Fruit fly (Drosophila melanogaster) whole organism, embryonic: ENCODE results near the gene CG18675.

Experiments used
- Asciz ChIP-seq: fragments of 200-800 bp; sonication (Bioruptor generic); optimal IDR thresholded peaks from 2 replicates; lab custom pipeline; 2017; ENCODE audit warnings: missing biosample characterization, mild to moderate bottlenecking, missing genetic modification characterization, missing genetic modification reagents
- Bteb2 ChIP-seq: fragments of 200-800 bp; sonication (Bioruptor generic); optimal IDR thresholded peaks from 2 replicates; lab custom pipeline; 2016; ENCODE audit warnings: missing biosample characterization, missing genetic modification characterization
- CG10979 ChIP-seq: fragments of 200-800 bp; sonication (Bioruptor generic); optimal IDR thresholded peaks from 2 replicates; lab custom pipeline; 2018; ENCODE audit warnings: missing biosample characterization, mild to moderate bottlenecking, missing genetic modification characterization, moderate library complexity
- CG11398 ChIP-seq: fragments of 200-800 bp; sonication (Bioruptor generic); optimal IDR thresholded peaks from 2 replicates; lab custom pipeline; 2016; ENCODE audit warnings: missing biosample characterization, missing genetic modification characterization
- CG11456 ChIP-seq: fragments of 200-800 bp; sonication (Bioruptor generic); IDR thresholded peaks from 3 replicates; pipeline ENCODE4 v1.3.6; 2022; ENCODE audit warnings: missing biosample characterization, missing genetic modification characterization
- CG13123 ChIP-seq: fragments of 200-800 bp; sonication (Bioruptor generic); optimal IDR thresholded peaks from 2 replicates; lab custom pipeline; 2016; ENCODE audit warnings: missing biosample characterization, missing genetic modification characterization
- CG1603 ChIP-seq: fragments of 200-800 bp; sonication (Bioruptor generic); optimal IDR thresholded peaks from 2 replicates; lab custom pipeline; 2019; ENCODE audit warnings: missing biosample characterization, mild to moderate bottlenecking, missing genetic modification characterization, moderate library complexity
- CG1647 ChIP-seq: fragments of 200-800 bp; sonication (Bioruptor generic); optimal IDR thresholded peaks from 3 replicates; lab custom pipeline; 2016; ENCODE audit warnings: missing biosample characterization, missing genetic modification characterization
- CG17186 ChIP-seq: fragments of 200-800 bp; sonication (Bioruptor generic); optimal IDR thresholded peaks from 3 replicates; lab custom pipeline; 2017; ENCODE audit warnings: missing biosample characterization, missing genetic modification reagents, missing genetic modification characterization
- CG17802 ChIP-seq: fragments of 200-800 bp; sonication (Bioruptor generic); optimal IDR thresholded peaks from 2 replicates; lab custom pipeline; 2018; ENCODE audit warnings: missing biosample characterization, mild to moderate bottlenecking, missing genetic modification characterization, moderate library complexity
- CG17912 ChIP-seq: fragments of 200-800 bp; sonication (Bioruptor generic); optimal IDR thresholded peaks from 2 replicates; lab custom pipeline; 2018; ENCODE audit warnings: missing biosample characterization, mild to moderate bottlenecking, missing genetic modification characterization
- CG18262 ChIP-seq: fragments of 200-800 bp; optimal IDR thresholded peaks from 3 replicates; lab custom pipeline; 2019; ENCODE audit warnings: missing biosample characterization, mild to moderate bottlenecking, missing genetic modification characterization, moderate library complexity
- CG2129 ChIP-seq: fragments of 200-800 bp; sonication (Bioruptor generic); IDR thresholded peaks from 2 replicates; pipeline ENCODE4 v1.3.6; 2022; ENCODE audit warnings: missing biosample characterization, missing genetic modification characterization; ENCODE audit not compliant: partially characterized antibody
- CG2678 ChIP-seq: fragments of 200-800 bp; sonication (Bioruptor generic); optimal IDR thresholded peaks from 3 replicates; lab custom pipeline; 2019; ENCODE audit warnings: missing biosample characterization, mild to moderate bottlenecking, missing genetic modification characterization, moderate library complexity
- CG31224 ChIP-seq: fragments of 200-800 bp; sonication (Bioruptor generic); IDR thresholded peaks from 2 replicates; pipeline ENCODE4 v1.3.6; 2022; ENCODE audit warnings: missing biosample characterization, missing genetic modification characterization
- CG31365 ChIP-seq: fragments of 200-800 bp; sonication (Bioruptor generic); optimal IDR thresholded peaks from 2 replicates; lab custom pipeline; 2018; ENCODE audit warnings: missing biosample characterization, mild to moderate bottlenecking, missing genetic modification characterization
- CG9609 ChIP-seq: fragments of 200-800 bp; sonication (Bioruptor generic); optimal IDR thresholded peaks from 3 replicates; lab custom pipeline; 2016; ENCODE audit warnings: missing biosample characterization, missing genetic modification characterization
- CG9817 ChIP-seq: fragments of 200-800 bp; sonication (Bioruptor generic); optimal IDR thresholded peaks from 2 replicates; lab custom pipeline; 2018; ENCODE audit warnings: missing biosample characterization, mild to moderate bottlenecking, missing genetic modification characterization, moderate library complexity
- CrebB ChIP-seq: fragments of 200-800 bp; sonication (Bioruptor generic); optimal IDR thresholded peaks from 3 replicates; lab custom pipeline; 2018; ENCODE audit warnings: missing biosample characterization, mild to moderate bottlenecking, missing genetic modification characterization
- Dp ChIP-seq: fragments of 200-800 bp; sonication (Bioruptor generic); optimal IDR thresholded peaks from 2 replicates; lab custom pipeline; 2018; ENCODE audit warnings: missing biosample characterization, mild to moderate bottlenecking, missing genetic modification characterization, moderate library complexity
- Gug ChIP-seq: fragments of 200-800 bp; sonication (Bioruptor generic); IDR thresholded peaks from 4 replicates; pipeline ENCODE4 v1.3.6; 2022; ENCODE audit warnings: missing biosample characterization, missing genetic modification characterization
- H15 ChIP-seq: fragments of 200-800 bp; sonication (Bioruptor generic); IDR thresholded peaks from 3 replicates; pipeline ENCODE4 v1.3.6; 2022; ENCODE audit warnings: missing biosample characterization, missing genetic modification characterization
- HLHmδ ChIP-seq: fragments of 200-800 bp; sonication (Bioruptor generic); optimal IDR thresholded peaks from 2 replicates; lab custom pipeline; 2018; ENCODE audit warnings: missing biosample characterization, mild to moderate bottlenecking, missing genetic modification characterization, moderate library complexity
- HmgZ ChIP-seq: fragments of 200-800 bp; sonication (Bioruptor generic); optimal IDR thresholded peaks from 2 replicates; lab custom pipeline; 2018; ENCODE audit warnings: missing biosample characterization, mild to moderate bottlenecking, missing genetic modification characterization
- Hr39 ChIP-seq: fragments of >200 bp; optimal IDR thresholded peaks from 2 replicates; lab custom pipeline; 2017
- Hr51 ChIP-seq, 2 experiments: fragments of 200-800 bp; sonication (Bioruptor generic); optimal IDR thresholded peaks; 2 replicates in 1 of 2; 3 replicates in 1 of 2; lab custom pipeline; 2016 to 2018; ENCODE audit warnings: missing biosample characterization in 2 of 2, missing genetic modification characterization in 2 of 2, mild to moderate bottlenecking in 1 of 2, moderate library complexity in 1 of 2
- Hsf ChIP-seq: fragments of 200-800 bp; sonication (Bioruptor generic); optimal IDR thresholded peaks from 3 replicates; lab custom pipeline; 2016; ENCODE audit warnings: missing biosample characterization, missing genetic modification characterization
- Jarid2 ChIP-seq: fragments of 200-800 bp; sonication (Bioruptor generic); optimal IDR thresholded peaks from 3 replicates; lab custom pipeline; 2017; ENCODE audit warnings: mild to moderate bottlenecking, missing biosample characterization, missing genetic modification reagents, missing genetic modification characterization
- MTF-1 ChIP-seq: fragments of 200-800 bp; sonication (Bioruptor generic); optimal IDR thresholded peaks from 2 replicates; lab custom pipeline; 2018; ENCODE audit warnings: missing biosample characterization, mild to moderate bottlenecking, missing genetic modification characterization, borderline replicate concordance
- Mes4 ChIP-seq: fragments of 200-800 bp; sonication (Bioruptor generic); optimal IDR thresholded peaks from 2 replicates; lab custom pipeline; 2016; ENCODE audit warnings: missing biosample characterization, missing genetic modification characterization
- Mrtf ChIP-seq: fragments of 200-800 bp; sonication (Bioruptor generic); IDR thresholded peaks from 3 replicates; pipeline ENCODE4 v1.3.6; 2022; ENCODE audit warnings: missing biosample characterization, missing genetic modification characterization
- Opbp ChIP-seq: fragments of 200-800 bp; sonication (Bioruptor generic); IDR thresholded peaks from 3 replicates; pipeline ENCODE4 v1.3.6; 2022; ENCODE audit warnings: missing biosample characterization, missing genetic modification characterization; ENCODE audit not compliant: partially characterized antibody
- Ssrp ChIP-seq: fragments of 200-800 bp; sonication (Bioruptor generic); optimal IDR thresholded peaks from 2 replicates; lab custom pipeline; 2018; ENCODE audit warnings: missing biosample characterization, mild to moderate bottlenecking, missing genetic modification characterization, moderate library complexity
- bcd ChIP-seq: fragments of 200-800 bp; sonication (Bioruptor generic); optimal IDR thresholded peaks from 2 replicates; lab custom pipeline; 2017; ENCODE audit warnings: missing biosample characterization, mild to moderate bottlenecking, missing genetic modification characterization
- bigmax ChIP-seq: fragments of 200-800 bp; sonication (Bioruptor generic); optimal IDR thresholded peaks from 2 replicates; lab custom pipeline; 2018; ENCODE audit warnings: missing biosample characterization, mild to moderate bottlenecking, missing genetic modification characterization
- chn ChIP-seq: fragments of 200-800 bp; sonication (Bioruptor generic); optimal IDR thresholded peaks from 2 replicates; lab custom pipeline; 2016; ENCODE audit warnings: missing biosample characterization, missing genetic modification characterization
- cwo ChIP-seq: fragments of 200-800 bp; sonication (Bioruptor generic); optimal IDR thresholded peaks from 3 replicates; lab custom pipeline; 2017; ENCODE audit warnings: missing biosample characterization, missing genetic modification characterization, mild to moderate bottlenecking, moderate library complexity, missing genetic modification reagents
- emc ChIP-seq: fragments of 200-800 bp; sonication (Bioruptor generic); optimal IDR thresholded peaks from 2 replicates; lab custom pipeline; 2016; ENCODE audit warnings: missing biosample characterization, missing genetic modification characterization
- gfzf ChIP-seq: fragments of 200-800 bp; sonication (Bioruptor generic); optimal IDR thresholded peaks from 2 replicates; lab custom pipeline; 2016; ENCODE audit warnings: missing biosample characterization, mild to moderate bottlenecking, missing genetic modification characterization, moderate library complexity
- grn ChIP-seq: fragments of 200-800 bp; sonication (Bioruptor generic); optimal IDR thresholded peaks from 3 replicates; lab custom pipeline; 2017; ENCODE audit warnings: missing biosample characterization, missing genetic modification characterization
- mld ChIP-seq: fragments of 200-800 bp; sonication (Bioruptor generic); IDR thresholded peaks from 3 replicates; pipeline ENCODE4 v1.3.6; 2022; ENCODE audit warnings: missing biosample characterization, missing genetic modification characterization; ENCODE audit not compliant: partially characterized antibody
- peb ChIP-seq: fragments of 200-800 bp; sonication (Bioruptor generic); IDR thresholded peaks from 2 replicates; pipeline ENCODE4 v1.3.6; 2022; ENCODE audit warnings: missing biosample characterization, missing genetic modification characterization
- rib ChIP-seq: fragments of 200-800 bp; sonication (Bioruptor generic); IDR thresholded peaks from 2 replicates; pipeline ENCODE4 v1.3.6; 2022; ENCODE audit warnings: missing biosample characterization, missing genetic modification characterization
- seq ChIP-seq: fragments of 200-800 bp; sonication (Bioruptor generic); IDR thresholded peaks from 2 replicates; pipeline ENCODE4 v1.3.6; 2022; ENCODE audit warnings: missing biosample characterization, missing genetic modification characterization
- sim ChIP-seq: fragments of 200-800 bp; sonication (Bioruptor generic); IDR thresholded peaks from 2 replicates; pipeline ENCODE4 v1.3.6; 2022; ENCODE audit warnings: missing biosample characterization, missing genetic modification characterization
- sr ChIP-seq: fragments of 200-800 bp; sonication (Bioruptor generic); IDR thresholded peaks from 3 replicates; pipeline ENCODE4 v1.3.6; 2022; ENCODE audit warnings: missing biosample characterization, missing genetic modification characterization
- tna ChIP-seq: fragments of 200-800 bp; sonication (Bioruptor generic); IDR thresholded peaks from 2 replicates; pipeline ENCODE4 v1.3.6; 2022; ENCODE audit warnings: missing biosample characterization, missing genetic modification characterization; ENCODE audit not compliant: partially characterized antibody
- toy ChIP-seq: fragments of 200-800 bp; sonication (Bioruptor generic); IDR thresholded peaks from 2 replicates; pipeline ENCODE4 v1.3.6; 2022; ENCODE audit warnings: missing biosample characterization, missing genetic modification characterization
- tx ChIP-seq: fragments of 200-800 bp; sonication (Bioruptor generic); optimal IDR thresholded peaks from 2 replicates; lab custom pipeline; 2016; ENCODE audit warnings: missing biosample characterization, missing genetic modification characterization

CG18675 gene

dm6 chr3L:4138804-4139521, 34.7 kb upstream of the CG18675 start, which contains the start of the genes Rop and Ras64B (continued):
- peak; percentile 97 for TF ChIP-seq gfzf
- no peak for TF ChIP-seq CG2678 (tag; lab: Kevin White, UChicago)
- no peak for TF ChIP-seq Mes4 (GFP tag; lab: Kevin White, UChicago)
- no peak for TF ChIP-seq toy (GFP tag; lab: Robert Waterston, UW)
- no peak for TF ChIP-seq CG11456 (GFP tag; lab: Robert Waterston, UW)
- no peak for TF ChIP-seq CG17912
- peak; percentile 59 for TF ChIP-seq Dp (GFP tag; lab: Kevin White, UChicago)
- TF ChIP-seq Hr39: no peak
- TF ChIP-seq sr (GFP tag; lab: Robert Waterston, UW): peak; percentile 32; the same call in 1 of the 3 replicates
- TF ChIP-seq HmgZ: peak; percentile 89
- no peak for TF ChIP-seq Gug (GFP tag; lab: Robert Waterston, UW)
- peak; percentile 11 for TF ChIP-seq CG1647 (GFP tag; lab: Kevin White, UChicago)
- no peak for TF ChIP-seq CG31365 (tag; lab: Kevin White, UChicago)
- peak; percentile 92 for TF ChIP-seq Opbp (GFP tag; lab: Robert Waterston, UW)
- TF ChIP-seq CG31224 (GFP tag; lab: Robert Waterston, UW): no peak
- peak; percentile 51 for TF ChIP-seq chn (GFP tag; lab: Kevin White, UChicago)
- peak; percentile 15 for TF ChIP-seq CrebB (tag; lab: Kevin White, UChicago)
- TF ChIP-seq Asciz (GFP tag; lab: Kevin White, UChicago): no peak
- no peak for TF ChIP-seq bcd (GFP tag; lab: Kevin White, UChicago)
- no peak for TF ChIP-seq CG13123
- no peak for TF ChIP-seq CG9609 (GFP tag; lab: Kevin White, UChicago)
- no peak for TF ChIP-seq rib (GFP tag; lab: Robert Waterston, UW)
- no peak for TF ChIP-seq Mrtf
- TF ChIP-seq Ssrp (tag; lab: Kevin White, UChicago): no peak
- no peak for TF ChIP-seq H15 (GFP tag; lab: Robert Waterston, UW)
- TF ChIP-seq mld (GFP tag; lab: Robert Waterston, UW): peak; percentile 52; the same call in 1 of the 3 replicates
- no peak for TF ChIP-seq HLHmδ (GFP tag; lab: Kevin White, UChicago)
- peak; percentile 82 for TF ChIP-seq MTF-1 (GFP tag; lab: Kevin White, UChicago)
- TF ChIP-seq grn (GFP tag; lab: Kevin White, UChicago): no peak
- peak; percentile 83 for TF ChIP-seq CG17186 (GFP tag; lab: Kevin White, UChicago)
- TF ChIP-seq peb (GFP tag; lab: Robert Waterston, UW): no peak
- no peak for TF ChIP-seq Hsf
- TF ChIP-seq Jarid2 (GFP tag; lab: Kevin White, UChicago): peak; percentile 62
- no peak for TF ChIP-seq seq (GFP tag; lab: Robert Waterston, UW)
- peak; percentile 15 for TF ChIP-seq CG18262 (tag; lab: Kevin White, UChicago)
- TF ChIP-seq CG1603 (tag; lab: Kevin White, UChicago): peak; percentile 85
- TF ChIP-seq Bteb2 (GFP tag; lab: Kevin White, UChicago): peak; percentile 44
- TF ChIP-seq sim (GFP tag; lab: Robert Waterston, UW): no peak
- peak in 1 of 2 experiments; percentile 39 for TF ChIP-seq Hr51 (GFP tag; optimal IDR thresholded peaks at IDR 0.05; lab: Kevin White, UChicago)
- TF ChIP-seq tna: peak; percentile 65
- peak; percentile 17 for TF ChIP-seq CG9817
- TF ChIP-seq tx: no peak
- no peak for TF ChIP-seq bigmax (GFP tag; lab: Kevin White, UChicago)
- peak; percentile 14 for TF ChIP-seq CG11398 (GFP tag; lab: Kevin White, UChicago)
- no peak for TF ChIP-seq CG10979 (tag; lab: Kevin White, UChicago)
- no peak for TF ChIP-seq emc (GFP tag; lab: Kevin White, UChicago)
- no peak for TF ChIP-seq CG17802
- no peak for TF ChIP-seq cwo (GFP tag; lab: Kevin White, UChicago)
- TF ChIP-seq CG2129 (GFP tag; lab: Robert Waterston, UW): peak; percentile 45; the same call in 1 of the 2 replicates
